Fruit fly (Drosophila melanogaster): ENCODE results near the gene Ir94f.

dm6 chr3R:23521483-23521882 is 39.8 kb downstream of the Ir94f start, which contains the start of gene CG10177:
- TF ChIP-seq ttk (optimal IDR thresholded peaks at IDR 0.05): no peak
- TF ChIP-seq h (optimal IDR thresholded peaks at IDR 0.05): no peak
